Fruit fly (Drosophila melanogaster): ENCODE results near the gene CG43085.

The CG43085 gene

DNA sequence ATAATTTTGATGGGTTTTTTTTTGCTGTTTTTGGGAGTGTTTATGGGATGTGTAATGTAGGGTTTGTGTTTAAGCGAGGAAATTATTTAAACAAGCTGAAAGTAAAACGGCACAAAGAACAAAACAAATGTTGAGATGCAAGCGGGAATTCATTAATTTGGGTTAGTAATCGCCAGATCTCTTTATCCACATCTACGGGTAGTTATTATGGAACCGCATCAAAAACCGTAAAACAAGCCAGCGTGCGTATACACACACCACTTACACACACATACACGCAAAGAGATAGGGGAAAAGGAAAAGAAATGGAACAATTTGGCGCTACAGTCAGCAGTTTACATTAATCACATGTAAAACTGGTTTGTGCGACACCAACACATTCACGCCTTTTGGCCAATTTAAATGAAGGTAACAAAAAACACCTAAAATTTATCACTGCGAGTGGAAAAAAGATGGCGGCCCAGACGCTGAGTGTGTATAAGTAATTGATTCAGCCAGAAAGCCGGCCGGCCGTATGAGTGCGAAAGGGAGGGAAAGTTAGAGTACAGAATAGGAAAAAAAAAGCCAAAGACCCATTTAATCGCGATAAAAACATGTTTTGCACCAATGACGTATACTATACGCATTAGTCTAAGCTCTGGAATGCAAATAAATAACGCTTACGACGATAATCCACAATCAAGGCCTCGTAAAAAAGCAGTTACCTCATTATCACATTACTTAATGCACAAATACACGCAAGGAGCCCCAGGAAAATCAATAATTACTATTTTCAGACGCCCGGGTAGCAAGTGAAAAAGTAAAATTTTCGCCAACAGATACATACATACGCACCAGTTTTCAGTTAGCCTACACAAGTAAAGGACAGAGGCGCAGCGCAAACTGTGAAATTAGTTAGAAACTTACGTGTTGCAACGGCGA is 2.3 kb downstream of the CG43085 start:
- TF ChIP-seq CG6854 (GFP tag; optimal IDR thresholded peaks at IDR 0.05) (peak; percentile 29), fd59A (GFP tag; optimal IDR thresholded peaks at IDR 0.05) (no peak), lz (GFP tag; optimal IDR thresholded peaks at IDR 0.05) (no peak), svp (GFP tag) (no peak), Ets21C (GFP tag; optimal IDR thresholded peaks at IDR 0.05) (no peak), Sox102F (GFP tag; optimal IDR thresholded peaks at IDR 0.05) (no peak), CG8632 (GFP tag; optimal IDR thresholded peaks at IDR 0.05) (no peak), CG1621 (tag; optimal IDR thresholded peaks at IDR 0.05) (peak; percentile 77), CG11902 (GFP tag; optimal IDR thresholded peaks at IDR 0.05) (no peak), OdsH (GFP tag; optimal IDR thresholded peaks at IDR 0.05) (no peak), Smox (GFP tag; optimal IDR thresholded peaks at IDR 0.05) (no peak), CG8319 (GFP tag; optimal IDR thresholded peaks at IDR 0.05) (no peak), ss (GFP tag; optimal IDR thresholded peaks at IDR 0.05) (peak; percentile 26 to 31), eg (GFP tag; IDR thresholded peaks at IDR 0.05) (no peak), CG32006 (GFP tag; optimal IDR thresholded peaks at IDR 0.05) (no peak), Gug (GFP tag; IDR thresholded peaks at IDR 0.05) (no peak), CG8119 (GFP tag; IDR thresholded peaks at IDR 0.05) (peak; percentile 14; the same call in 1 of the 3 replicates), dsx (GFP tag; optimal IDR thresholded peaks at IDR 0.05; ENCODE audit: poor library complexity, severe bottlenecking) (no peak), fd85E (GFP tag; optimal IDR thresholded peaks at IDR 0.05) (no peak), vri (GFP tag; optimal IDR thresholded peaks at IDR 0.05) (peak; percentile 68), Sox14 (GFP tag; optimal IDR thresholded peaks at IDR 0.05) (no peak), CG16779 (tag; optimal IDR thresholded peaks at IDR 0.05) (no peak), CG10631 (GFP tag; optimal IDR thresholded peaks at IDR 0.05) (no peak), CG15336 (GFP tag; IDR thresholded peaks at IDR 0.05) (0 out of 2 replicates have a peak, but pooled peaks have one; percentile 12), CG3032 (tag; optimal IDR thresholded peaks at IDR 0.05) (no peak), Eip78C (GFP tag) (peak; percentile 63), fkh (GFP tag; optimal IDR thresholded peaks at IDR 0.05) (peak; percentile 44), Eip93F (GFP tag; optimal IDR thresholded peaks at IDR 0.05) (no peak), Sox15 (GFP tag; optimal IDR thresholded peaks at IDR 0.05) (no peak), CG31627 (GFP tag; optimal IDR thresholded peaks at IDR 0.05) (no peak), Lpt (GFP tag; optimal IDR thresholded peaks at IDR 0.05) (no peak), Blimp-1 (GFP tag; optimal IDR thresholded peaks at IDR 0.05) (no peak)

DNA sequence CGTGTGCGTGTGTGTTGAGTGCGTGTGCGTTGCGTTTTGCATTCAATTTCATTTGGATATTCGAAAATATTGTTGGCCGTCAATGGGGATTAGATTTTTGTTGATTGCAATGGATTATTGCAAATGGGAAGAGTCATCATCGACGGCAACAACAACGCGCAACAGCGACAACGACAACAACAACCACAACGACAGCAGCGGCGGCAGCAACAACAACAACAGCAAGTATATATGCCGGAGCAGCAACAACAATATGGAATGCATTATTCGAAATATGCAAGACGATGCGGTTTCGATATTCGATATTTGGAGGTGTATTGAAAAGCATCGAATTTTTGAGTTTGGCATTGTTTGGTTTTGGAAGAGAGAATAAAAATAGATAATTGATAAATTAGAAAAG is 4.5 kb downstream of the CG43085 start:
- TF ChIP-seq CG15336 (GFP tag; IDR thresholded peaks at IDR 0.05) (no peak), CG11762 (GFP tag; optimal IDR thresholded peaks at IDR 0.05; ENCODE audit: insufficient read depth) (no peak), Met (GFP tag; optimal IDR thresholded peaks at IDR 0.05) (no peak), cyc (GFP tag; optimal IDR thresholded peaks at IDR 0.05) (no peak), CG4318 (GFP tag; optimal IDR thresholded peaks at IDR 0.05) (no peak), Hr38 (GFP tag; optimal IDR thresholded peaks at IDR 0.05) (no peak), eg (GFP tag; IDR thresholded peaks at IDR 0.05) (no peak), CG8119 (GFP tag; IDR thresholded peaks at IDR 0.05) (no peak), topi (GFP tag; optimal IDR thresholded peaks at IDR 0.05) (no peak)

DNA sequence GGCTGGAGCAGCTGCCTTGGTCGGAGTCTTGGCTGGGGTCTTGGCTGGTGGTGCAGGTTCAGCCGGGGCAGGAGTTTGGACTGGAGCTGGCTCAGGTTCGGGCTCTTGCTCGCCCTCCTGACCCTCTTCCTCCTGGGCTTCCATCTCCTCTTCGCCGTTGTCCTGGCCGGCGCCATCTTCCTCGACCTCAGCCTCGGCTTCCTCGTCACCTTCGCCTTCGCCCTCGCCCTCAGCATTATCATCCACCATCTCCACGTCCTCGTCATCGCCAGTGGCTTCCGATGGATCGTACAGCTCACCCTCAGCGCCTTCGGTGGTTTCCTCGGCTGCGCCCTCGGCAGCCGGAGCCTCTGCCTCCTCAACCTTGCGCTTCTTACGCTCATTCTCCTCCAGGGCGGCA is 7.9 kb downstream of the CG43085 start:
- TF ChIP-seq Hr39 (GFP tag; optimal IDR thresholded peaks at IDR 0.05) (no peak), CG7368 (GFP tag; optimal IDR thresholded peaks at IDR 0.05) (no peak), CG3032 (tag; optimal IDR thresholded peaks at IDR 0.05) (no peak)
